In genomic region chrX:5894529-5895487, dm6 we compare ENCODE assay signal across 5 fruit fly cellular contexts.
TF ChIP-seq lines count a peak whose summit lies in the region.

No protein-coding gene starts in this region.

- TF ChIP-seq CTCF in whole organism, embryonic (GFP tag; optimal IDR thresholded peaks at IDR 0.05; lab: Kevin White, UChicago) = no peak

TF ChIP-seq in whole organism, adult, 20 proteins besides CTCF, POLR2A, EP300 and RAD21:
- TF ChIP-seq tj (GFP tag; optimal IDR thresholded peaks at IDR 0.05; lab: Kevin White, UChicago) (no peak), CG14711 (tag; optimal IDR thresholded peaks at IDR 0.05; lab: Kevin White, UChicago) (no peak), bab1 (GFP tag; optimal IDR thresholded peaks at IDR 0.05; lab: Kevin White, UChicago) (peak; percentile 21), cnc (optimal IDR thresholded peaks at IDR 0.05; lab: Kevin White, UChicago) (no peak), CG11617 (GFP tag; optimal IDR thresholded peaks at IDR 0.05; lab: Kevin White, UChicago) (no peak), ovo (GFP tag; optimal IDR thresholded peaks at IDR 0.05; lab: Kevin White, UChicago) (no peak)

TF ChIP-seq in whole organism, embryonic, 481 proteins besides CTCF, POLR2A, EP300 and RAD21 (continues in another document):
- TF ChIP-seq D19B (GFP tag; optimal IDR thresholded peaks at IDR 0.05; lab: Kevin White, UChicago) (peak; percentile 7), row (GFP tag; IDR thresholded peaks at IDR 0.05; lab: Robert Waterston, UW) (peak; percentile 60), dm (GFP tag; optimal IDR thresholded peaks at IDR 0.05; lab: Kevin White, UChicago) (no peak), bsh (GFP tag; optimal IDR thresholded peaks at IDR 0.05; lab: Kevin White, UChicago) (peak in 1 of 2 experiments; percentile 48), gt (GFP tag; IDR thresholded peaks at IDR 0.05; lab: Robert Waterston, UW) (no peak), luna (GFP tag; optimal IDR thresholded peaks at IDR 0.05; lab: Kevin White, UChicago) (no peak), pho (GFP tag; optimal IDR thresholded peaks at IDR 0.05; lab: Kevin White, UChicago) (no peak), ara (GFP tag; IDR thresholded peaks at IDR 0.05; lab: Robert Waterston, UW) (no peak), trh (GFP tag; optimal IDR thresholded peaks at IDR 0.05; lab: Kevin White, UChicago) (no peak), CG15696 (tag; optimal IDR thresholded peaks at IDR 0.05; lab: Kevin White, UChicago) (no peak), Oaz (GFP tag; IDR thresholded peaks at IDR 0.05; lab: Robert Waterston, UW) (no peak), CG5953 (GFP tag; IDR thresholded peaks at IDR 0.05; lab: Robert Waterston, UW) (no peak), CG31224 (GFP tag; IDR thresholded peaks at IDR 0.05; lab: Robert Waterston, UW) (no peak; the same call in 1 of the 2 replicates), p53 (GFP tag; optimal IDR thresholded peaks at IDR 0.05; lab: Kevin White, UChicago) (no peak), h (optimal IDR thresholded peaks at IDR 0.05; lab: Kevin White, UChicago) (no peak), dimm (GFP tag; IDR thresholded peaks at IDR 0.05; lab: Robert Waterston, UW) (no peak), stwl (tag; optimal IDR thresholded peaks at IDR 0.05; lab: Kevin White, UChicago) (peak; percentile 1), ash1 (GFP tag; optimal IDR thresholded peaks at IDR 0.05; lab: Kevin White, UChicago) (no peak), Myb (GFP tag; optimal IDR thresholded peaks at IDR 0.05; lab: Kevin White, UChicago) (no peak), CG16863 (GFP tag; optimal IDR thresholded peaks at IDR 0.05; lab: Kevin White, UChicago) (no peak), Dek (tag; optimal IDR thresholded peaks at IDR 0.05; lab: Kevin White, UChicago) (no peak), CG13287 (GFP tag; IDR thresholded peaks at IDR 0.05; lab: Robert Waterston, UW; ENCODE audit: partially characterized antibody) (no peak)

TF ChIP-seq in whole organism, prepupa, 60 proteins besides CTCF, POLR2A, EP300 and RAD21 (continues in another document):
- TF ChIP-seq eg (GFP tag; IDR thresholded peaks at IDR 0.05; lab: Robert Waterston, UW) (peak; percentile 28; the same call in 1 of the 3 replicates), topi (GFP tag; optimal IDR thresholded peaks at IDR 0.05; lab: Kevin White, UChicago) (no peak), ss (GFP tag; optimal IDR thresholded peaks at IDR 0.05; lab: Kevin White, UChicago) (peak in 1 of 2 experiments; percentile 27), CG11902 (GFP tag; optimal IDR thresholded peaks at IDR 0.05; lab: Kevin White, UChicago) (no peak), Blimp-1 (GFP tag; optimal IDR thresholded peaks at IDR 0.05; lab: Kevin White, UChicago) (no peak), CG11294 (GFP tag; IDR thresholded peaks at IDR 0.05; lab: Robert Waterston, UW) (no peak), CG16779 (tag; optimal IDR thresholded peaks at IDR 0.05; lab: Kevin White, UChicago) (no peak), OdsH (GFP tag; optimal IDR thresholded peaks at IDR 0.05; lab: Kevin White, UChicago) (peak; percentile 7), dac (GFP tag; optimal IDR thresholded peaks at IDR 0.05; lab: Kevin White, UChicago) (no peak), dsx (GFP tag; optimal IDR thresholded peaks at IDR 0.05; lab: Kevin White, UChicago; ENCODE audit: poor library complexity, severe bottlenecking) (no peak), Sox15 (GFP tag; optimal IDR thresholded peaks at IDR 0.05; lab: Kevin White, UChicago) (no peak), Hr4 (GFP tag; optimal IDR thresholded peaks at IDR 0.05; lab: Kevin White, UChicago) (peak; percentile 17), net (GFP tag; optimal IDR thresholded peaks at IDR 0.05; lab: Kevin White, UChicago) (peak; percentile 26), CG6792 (GFP tag; optimal IDR thresholded peaks at IDR 0.05; lab: Kevin White, UChicago) (peak; percentile 42), pdm3 (GFP tag; optimal IDR thresholded peaks at IDR 0.05; lab: Kevin White, UChicago) (peak; percentile 5), Ets21C (GFP tag; optimal IDR thresholded peaks at IDR 0.05; lab: Kevin White, UChicago) (no peak), CG15336 (GFP tag; IDR thresholded peaks at IDR 0.05; lab: Robert Waterston, UW) (peak; percentile 38; the same call in 1 of the 2 replicates), CG8319 (GFP tag; optimal IDR thresholded peaks at IDR 0.05; lab: Kevin White, UChicago) (no peak), Hr38 (GFP tag; optimal IDR thresholded peaks at IDR 0.05; lab: Kevin White, UChicago) (no peak), Ets96B (tag; optimal IDR thresholded peaks at IDR 0.05; lab: Kevin White, UChicago) (peak; percentile 16), CG6163 (GFP tag; IDR thresholded peaks at IDR 0.05; lab: Robert Waterston, UW) (peak; percentile 42; the same call in 2 of the 3 replicates), CG1621 (tag; optimal IDR thresholded peaks at IDR 0.05; lab: Kevin White, UChicago) (no peak)

TF ChIP-seq in whole organism, pupa, 21 proteins besides CTCF, POLR2A, EP300 and RAD21:
- TF ChIP-seq CG12605 (GFP tag; IDR thresholded peaks at IDR 0.05; lab: Robert Waterston, UW) (no peak), CG15710 (tag; optimal IDR thresholded peaks at IDR 0.05; lab: Kevin White, UChicago) (no peak), CG14655 (GFP tag; optimal IDR thresholded peaks at IDR 0.05; lab: Kevin White, UChicago) (peak; percentile 33), Ets98B (GFP tag; IDR thresholded peaks at IDR 0.05; lab: Robert Waterston, UW) (0 out of 2 replicates have a peak, but pooled peaks have one; percentile 31), gl (tag; optimal IDR thresholded peaks at IDR 0.05; lab: Kevin White, UChicago) (no peak), CG32121 (GFP tag; IDR thresholded peaks at IDR 0.05; lab: Robert Waterston, UW) (no peak), CG17806 (tag; optimal IDR thresholded peaks at IDR 0.05; lab: Kevin White, UChicago) (peak; percentile 3), CG10348 (GFP tag; IDR thresholded peaks at IDR 0.05; lab: Robert Waterston, UW) (no peak), Pif1A (GFP tag; optimal IDR thresholded peaks at IDR 0.05; lab: Kevin White, UChicago) (peak; percentile 15), CG13204 (GFP tag; optimal IDR thresholded peaks at IDR 0.05; lab: Kevin White, UChicago) (no peak), CG34367 (tag; optimal IDR thresholded peaks at IDR 0.05; lab: Kevin White, UChicago) (peak; percentile 24), CG8301 (tag; optimal IDR thresholded peaks at IDR 0.05; lab: Kevin White, UChicago) (peak; percentile 29), rn (GFP tag; IDR thresholded peaks at IDR 0.05; lab: Robert Waterston, UW) (no peak), D1 (tag; optimal IDR thresholded peaks at IDR 0.05; lab: Kevin White, UChicago) (no peak), EcR (GFP tag; optimal IDR thresholded peaks at IDR 0.05; lab: Kevin White, UChicago) (no peak), Pif1B (GFP tag; optimal IDR thresholded peaks at IDR 0.05; lab: Kevin White, UChicago) (peak; percentile 38), fd96Ca (GFP tag; IDR thresholded peaks at IDR 0.05; lab: Robert Waterston, UW) (no peak), Snoo (tag; optimal IDR thresholded peaks at IDR 0.05; lab: Kevin White, UChicago) (no peak), CG8159 (tag; optimal IDR thresholded peaks at IDR 0.05; lab: Kevin White, UChicago) (peak; percentile 42), CG4496 (GFP tag; IDR thresholded peaks at IDR 0.05; lab: Robert Waterston, UW) (0 out of 3 replicates have a peak, but pooled peaks have one; percentile 25), CG9948 (tag; optimal IDR thresholded peaks at IDR 0.05; lab: Kevin White, UChicago) (peak; percentile 4)

TF ChIP-seq in whole organism, wandering third instar larva, 38 proteins besides CTCF, POLR2A, EP300 and RAD21:
- TF ChIP-seq Hr78 (GFP tag; optimal IDR thresholded peaks at IDR 0.05; lab: Kevin White, UChicago) = no peak
- TF ChIP-seq psq (GFP tag; optimal IDR thresholded peaks at IDR 0.05; lab: Kevin White, UChicago) = no peak
- TF ChIP-seq GATAd (GFP tag; optimal IDR thresholded peaks at IDR 0.05; lab: Kevin White, UChicago) = no peak
- TF ChIP-seq fru (GFP tag; optimal IDR thresholded peaks at IDR 0.05; lab: Kevin White, UChicago) = peak; percentile 5
- TF ChIP-seq brk (GFP tag; optimal IDR thresholded peaks at IDR 0.05; lab: Kevin White, UChicago) = no peak
- no peak for TF ChIP-seq OdsH (GFP tag; optimal IDR thresholded peaks at IDR 0.05; lab: Kevin White, UChicago)
- peak; percentile 14 for TF ChIP-seq HLH106 (tag; optimal IDR thresholded peaks at IDR 0.05; lab: Kevin White, UChicago)
- TF ChIP-seq ey (GFP tag; optimal IDR thresholded peaks at IDR 0.05; lab: Kevin White, UChicago) = no peak
- TF ChIP-seq sv (GFP tag; optimal IDR thresholded peaks at IDR 0.05; lab: Kevin White, UChicago) = no peak
- no peak for TF ChIP-seq CG9705 (GFP tag; optimal IDR thresholded peaks at IDR 0.05; lab: Kevin White, UChicago)
- no peak for TF ChIP-seq dl (GFP tag; optimal IDR thresholded peaks at IDR 0.05; lab: Kevin White, UChicago; ENCODE audit: insufficient read depth in 1 of 2, partially characterized antibody in 2 of 2)
- TF ChIP-seq Sp1 (GFP tag; optimal IDR thresholded peaks at IDR 0.05; lab: Kevin White, UChicago) = no peak
- no peak for TF ChIP-seq h (GFP tag; optimal IDR thresholded peaks at IDR 0.05; lab: Kevin White, UChicago)
- no peak for TF ChIP-seq Jra (GFP tag; optimal IDR thresholded peaks at IDR 0.05; lab: Kevin White, UChicago)
- no peak for TF ChIP-seq sage (GFP tag; optimal IDR thresholded peaks at IDR 0.05; lab: Kevin White, UChicago)
- TF ChIP-seq CG32264 (GFP tag; optimal IDR thresholded peaks at IDR 0.05; lab: Kevin White, UChicago) = no peak
- TF ChIP-seq woc (GFP tag; optimal IDR thresholded peaks at IDR 0.05; lab: Kevin White, UChicago) = peak; percentile 19
- TF ChIP-seq br (GFP tag; optimal IDR thresholded peaks at IDR 0.05; lab: Kevin White, UChicago) = no peak
- TF ChIP-seq Mio (GFP tag; optimal IDR thresholded peaks at IDR 0.05; lab: Kevin White, UChicago) = no peak
- peak; percentile 7 for TF ChIP-seq Hnf4 (GFP tag; optimal IDR thresholded peaks at IDR 0.05; lab: Kevin White, UChicago)
- no peak for TF ChIP-seq jim (GFP tag; optimal IDR thresholded peaks at IDR 0.05; lab: Kevin White, UChicago)
- TF ChIP-seq lola (GFP tag; optimal IDR thresholded peaks at IDR 0.05; lab: Kevin White, UChicago) = no peak
- TF ChIP-seq Vsx2 (GFP tag; optimal IDR thresholded peaks at IDR 0.05; lab: Kevin White, UChicago; ENCODE audit: partially characterized antibody) = no peak
- TF ChIP-seq foxo (GFP tag; optimal IDR thresholded peaks at IDR 0.05; lab: Kevin White, UChicago) = peak in 1 of 2 experiments; percentile 20
- no peak for TF ChIP-seq N (GFP tag; optimal IDR thresholded peaks at IDR 0.05; lab: Kevin White, UChicago)
- TF ChIP-seq Abd-B (GFP tag; optimal IDR thresholded peaks at IDR 0.05; lab: Kevin White, UChicago) = no peak
